Worm (Caenorhabditis elegans): ENCODE results near the gene K11H12.7.

- no peak for TF ChIP-seq lin-11 (tag; optimal IDR thresholded peaks at IDR 0.05)
- no peak for TF ChIP-seq egl-27 (tag; optimal IDR thresholded peaks at IDR 0.05)
- TF ChIP-seq unc-62 (GFP tag; optimal IDR thresholded peaks at IDR 0.05), result no peak
- no peak for TF ChIP-seq ceh-16 (tag; optimal IDR thresholded peaks at IDR 0.05)
- no peak for TF ChIP-seq elt-3 (tag; optimal IDR thresholded peaks at IDR 0.05)
- no peak for TF ChIP-seq ama-1 (optimal IDR thresholded peaks at IDR 0.05)
These were observed 34.7 kb upstream of the K11H12.7 start for ce11 chrIV:630598-630997.

Data from whole organism, L2 larva.